Fruit fly (Drosophila melanogaster) Kc167 (cell line): ENCODE results near the gene Ndae1.

Experiments used
- Myc ChIP-seq: fragments of >200 bp; optimal IDR thresholded peaks from 2 replicates; lab custom pipeline; 2017; ENCODE audit warnings: missing external identifiers
- Sin3A ChIP-seq: fragments of >200 bp; optimal IDR thresholded peaks from 2 replicates; lab custom pipeline; 2018; ENCODE audit warnings: missing external identifiers
- h ChIP-seq: fragments of >200 bp; optimal IDR thresholded peaks from 3 replicates; lab custom pipeline; 2018; ENCODE audit warnings: missing external identifiers
- insv ChIP-seq: fragments of >200 bp; optimal IDR thresholded peaks from 3 replicates; lab custom pipeline; 2018; ENCODE audit warnings: missing external identifiers
- psq ChIP-seq: fragments of >200 bp; optimal IDR thresholded peaks from 2 replicates; lab custom pipeline; 2017; ENCODE audit warnings: missing external identifiers
- ttk ChIP-seq: sonication (Bioruptor generic); optimal IDR thresholded peaks from 2 replicates; lab custom pipeline; 2017; ENCODE audit warnings: missing external identifiers

dm6 chr2L:7227434-7227833 lies 21.7 kb downstream of the Ndae1 start, which contains the start of gene CG43799:
- TF ChIP-seq psq (lab: Kevin White, UChicago): no peak
- no peak for TF ChIP-seq h
- TF ChIP-seq insv (lab: Kevin White, UChicago): no peak
- TF ChIP-seq ttk (lab: Kevin White, UChicago): no peak
- no peak for TF ChIP-seq Myc
- TF ChIP-seq Sin3A (lab: Kevin White, UChicago): no peak
